Worm (Caenorhabditis elegans): ENCODE data around the gene ule-2.

ule-2 gene

ce11 chrIV:14620543-14620942 is 14.4 kb upstream of the ule-2 start:
- no peak for TF ChIP-seq B0019.2 (GFP tag; conservative IDR thresholded peaks at IDR 0.05)
- peak; percentile 65; the same call in 1 of the 2 replicates for TF ChIP-seq hmg-1.2 (GFP tag; IDR thresholded peaks at IDR 0.05)
- peak; percentile 44; the same call in 1 of the 2 replicates for TF ChIP-seq zfh-2 (GFP tag; conservative IDR thresholded peaks at IDR 0.05)
- no peak for TF ChIP-seq snpc-4 (GFP tag; optimal IDR thresholded peaks at IDR 0.05)
- peak in 1 of 4 experiments; percentile 28 for TF ChIP-seq snpc-4 (tag; optimal IDR thresholded peaks at IDR 0.05)
- no peak for TF ChIP-seq hsf-1 (GFP tag; IDR thresholded peaks at IDR 0.05)
- no peak for TF ChIP-seq lin-54 (GFP tag; optimal IDR thresholded peaks at IDR 0.05)
- peak; percentile 11 for TF ChIP-seq nhr-80 (tag; optimal IDR thresholded peaks at IDR 0.05)
- TF ChIP-seq ceh-27 (GFP tag; optimal IDR thresholded peaks at IDR 0.05) = peak; percentile 12
- TF ChIP-seq ztf-18 (tag; optimal IDR thresholded peaks at IDR 0.05) = no peak
- no peak for TF ChIP-seq mxl-1 (tag; optimal IDR thresholded peaks at IDR 0.05)
- TF ChIP-seq him-1 (tag; optimal IDR thresholded peaks at IDR 0.05) = no peak
- no peak for TF ChIP-seq ccch-3 (GFP tag; optimal IDR thresholded peaks at IDR 0.05)
- TF ChIP-seq madf-6 (GFP tag; IDR thresholded peaks at IDR 0.05) = no peak
- TF ChIP-seq attf-3 (GFP tag; conservative IDR thresholded peaks at IDR 0.05) = no peak
- TF ChIP-seq ekl-4 (GFP tag; IDR thresholded peaks at IDR 0.05) = no peak
- no peak for TF ChIP-seq lin-40 (tag; optimal IDR thresholded peaks at IDR 0.05)
- TF ChIP-seq egrh-3 (GFP tag; IDR thresholded peaks at IDR 0.05) = 0 out of 2 replicates have a peak, but pooled peaks have one; percentile 20
- TF ChIP-seq snpc-1.1 (tag; optimal IDR thresholded peaks at IDR 0.05; ENCODE audit: insufficient read depth) = no peak
- TF ChIP-seq rpc-1 (optimal IDR thresholded peaks at IDR 0.05) = no peak
- TF ChIP-seq rpc-1 (tag; optimal IDR thresholded peaks at IDR 0.05) = no peak
- no peak for TF ChIP-seq fkh-3 (tag; optimal IDR thresholded peaks at IDR 0.05)
- TF ChIP-seq F57A8.1 (GFP tag; optimal IDR thresholded peaks at IDR 0.05) = no peak
- TF ChIP-seq nhr-120 (GFP tag; IDR thresholded peaks at IDR 0.05) = no peak
- TF ChIP-seq cebp-1 (GFP tag; IDR thresholded peaks at IDR 0.05) = no peak
- TF ChIP-seq cebp-1 (tag; optimal IDR thresholded peaks at IDR 0.05) = peak; percentile 68
- no peak for TF ChIP-seq sdz-38 (tag; optimal IDR thresholded peaks at IDR 0.05)
- TF ChIP-seq T26A5.8 (tag; optimal IDR thresholded peaks at IDR 0.05) = peak; percentile 25
- TF ChIP-seq K12H6.12 (tag; optimal IDR thresholded peaks at IDR 0.05) = peak; percentile 43
- no peak for TF ChIP-seq athp-1 (tag; optimal IDR thresholded peaks at IDR 0.05)
- peak in 1 of 3 experiments; percentile 51 for TF ChIP-seq lin-35 (GFP tag; optimal IDR thresholded peaks at IDR 0.05)
- TF ChIP-seq ceh-91 (GFP tag; IDR thresholded peaks at IDR 0.05) = no peak
- no peak for TF ChIP-seq xnd-1 (tag; optimal IDR thresholded peaks at IDR 0.05)
- peak; percentile 10 for TF ChIP-seq pha-4 (tag; optimal IDR thresholded peaks at IDR 0.05)
- TF ChIP-seq nhr-27 (tag; optimal IDR thresholded peaks at IDR 0.05) = no peak
- no peak for TF ChIP-seq pbrm-1 (GFP tag; IDR thresholded peaks at IDR 0.05)

- TF ChIP-seq B0336.3 (GFP tag; IDR thresholded peaks at IDR 0.05) = no peak
- no peak for TF ChIP-seq F10E7.11 (tag; optimal IDR thresholded peaks at IDR 0.05)
- TF ChIP-seq ZK185.1 (tag; optimal IDR thresholded peaks at IDR 0.05; ENCODE audit: poor library complexity, severe bottlenecking) = no peak
- no peak for TF ChIP-seq egl-44 (GFP tag; IDR thresholded peaks at IDR 0.05)
- TF ChIP-seq attf-3 (GFP tag; conservative IDR thresholded peaks at IDR 0.05) = no peak
- no peak for TF ChIP-seq akir-1 (GFP tag; optimal IDR thresholded peaks at IDR 0.05)
- TF ChIP-seq ekl-4 (GFP tag; IDR thresholded peaks at IDR 0.05) = no peak
- TF ChIP-seq athp-1 (tag; optimal IDR thresholded peaks at IDR 0.05) = no peak
- no peak for TF ChIP-seq B0035.1 (tag; optimal IDR thresholded peaks at IDR 0.05)
- TF ChIP-seq nhr-90 (tag; optimal IDR thresholded peaks at IDR 0.05) = no peak
- no peak for TF ChIP-seq madf-6 (GFP tag; IDR thresholded peaks at IDR 0.05)
- no peak for TF ChIP-seq Y95B8A.8 (GFP tag; IDR thresholded peaks at IDR 0.05)
- TF ChIP-seq F37B4.10 (GFP tag; IDR thresholded peaks at IDR 0.05) = no peak
- TF ChIP-seq sptf-2 (GFP tag; optimal IDR thresholded peaks at IDR 0.05) = no peak
- no peak for TF ChIP-seq pha-4 (tag; optimal IDR thresholded peaks at IDR 0.05)
Measured at ce11 chrIV:14621117-14621516, 13.8 kb upstream of the ule-2 start.

All from whole organism, young adult.